Fruit fly (Drosophila melanogaster) S2 (cell line): ENCODE data around the gene Polr3H.

Source experiments
- CG8478 ChIP-seq: fragments of >200 bp; optimal IDR thresholded peaks from 2 replicates; lab custom pipeline; 2018
- CTCF ChIP-seq, 2 experiments: fragments of >200 bp; optimal IDR thresholded peaks; 2 replicates each; lab custom pipeline; 2018

DNA sequence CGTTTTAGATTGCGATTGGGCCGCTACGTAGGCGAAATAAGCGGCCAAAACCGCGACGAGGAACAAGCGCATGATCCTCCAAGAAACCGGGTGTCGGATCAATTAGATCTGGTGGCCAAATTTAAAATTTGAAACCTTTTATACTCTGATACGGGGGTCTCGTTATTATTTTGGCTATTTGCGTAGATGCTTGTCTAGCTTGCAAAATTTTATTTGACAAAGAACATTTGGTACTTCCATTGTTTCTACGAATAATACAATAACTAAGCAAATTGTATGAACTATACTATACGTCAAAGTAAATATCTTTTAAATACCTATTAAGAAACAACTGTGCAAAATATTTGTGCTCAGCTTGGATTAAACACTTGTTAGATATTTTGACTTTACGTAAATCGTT is 28.6 kb upstream of the Polr3H start, which contains the start of gene Muc68Ca:
- no peak for TF ChIP-seq CTCF (optimal IDR thresholded peaks at IDR 0.05; lab: Kevin White, UChicago)
- no peak for TF ChIP-seq CG8478
